Worm (Caenorhabditis elegans) whole organism, L4/young adult: Measurements from ENCODE around the gene faxc-2.

Experiments used
- W03F9.2 ChIP-seq: fragments of 150-350 bp; optimal IDR thresholded peaks from 2 replicates; lab custom pipeline; 2014; ENCODE audit warnings: missing biosample characterization, missing genetic modification characterization
- dao-5 ChIP-seq: sonication (generic microtip); optimal IDR thresholded peaks from 2 replicates; lab custom pipeline; 2016; ENCODE audit warnings: missing genotype, missing genetic modification characterization, moderate library complexity, missing compliant biosample characterization
- him-1 ChIP-seq: sonication (generic microtip); optimal IDR thresholded peaks from 2 replicates; lab custom pipeline; 2016; ENCODE audit warnings: missing genotype, missing genetic modification reagents, missing genetic modification characterization, missing compliant biosample characterization

Gene faxc-2

ce11 chrII:13325290-13325689 is 16.2 kb downstream of the faxc-2 start:
- TF ChIP-seq dao-5 (tag; lab: Kevin White, UChicago) (no peak), W03F9.2 (tag; lab: Kevin White, UChicago) (no peak), him-1 (tag; lab: Kevin White, UChicago) (no peak)

ce11 chrII:13326478-13326877 is 17.4 kb downstream of the faxc-2 start:
- no peak for TF ChIP-seq him-1 (tag; lab: Kevin White, UChicago)
- no peak for TF ChIP-seq dao-5 (tag; lab: Kevin White, UChicago)
- TF ChIP-seq W03F9.2 (tag; lab: Kevin White, UChicago), result no peak

- no peak for TF ChIP-seq W03F9.2 (tag; lab: Kevin White, UChicago)
- no peak for TF ChIP-seq dao-5 (tag; lab: Kevin White, UChicago)
- no peak for TF ChIP-seq him-1 (tag; lab: Kevin White, UChicago)
Observed at ce11 chrII:13330359-13330758, 21.3 kb downstream of the faxc-2 start, which contains the start of gene sam-10. Gene sam-10 (minus strand): TSS chrII:13330525.

ce11 chrII:13333103-13333764 is 24.1 kb downstream of the faxc-2 start:
- TF ChIP-seq dao-5 (tag; lab: Kevin White, UChicago) (no peak), W03F9.2 (tag; lab: Kevin White, UChicago) (no peak), him-1 (tag; lab: Kevin White, UChicago) (no peak)

- TF ChIP-seq dao-5 (tag; lab: Kevin White, UChicago) (no peak), him-1 (tag; lab: Kevin White, UChicago) (peak; percentile 91), W03F9.2 (tag; lab: Kevin White, UChicago) (peak; percentile 13)
Observed at ce11 chrII:13334966-13335698, 26.0 kb downstream of the faxc-2 start.

- TF ChIP-seq dao-5 (tag; lab: Kevin White, UChicago) (no peak), W03F9.2 (tag; lab: Kevin White, UChicago) (no peak), him-1 (tag; lab: Kevin White, UChicago) (no peak)
Observed at ce11 chrII:13337959-13338358, 28.9 kb downstream of the faxc-2 start, which contains the start of gene mrpl-20. Gene mrpl-20 (plus strand): TSS chrII:13338281.

ce11 chrII:13339984-13340383 is 30.9 kb downstream of the faxc-2 start:
- TF ChIP-seq dao-5 (tag; lab: Kevin White, UChicago), result no peak
- TF ChIP-seq W03F9.2 (tag; lab: Kevin White, UChicago), result no peak

- TF ChIP-seq him-1 (tag; lab: Kevin White, UChicago), result no peak
- no peak for TF ChIP-seq dao-5 (tag; lab: Kevin White, UChicago)
- TF ChIP-seq W03F9.2 (tag; lab: Kevin White, UChicago), result no peak
Observed at ce11 chrII:13341320-13341719, 32.2 kb downstream of the faxc-2 start.

ce11 chrII:13356092-13356491 is 47.0 kb downstream of the faxc-2 start, which contains the start of gene dmsr-3:
Gene dmsr-3 (minus strand): TSS chrII:13356192.
- TF ChIP-seq dao-5 (tag; lab: Kevin White, UChicago), result no peak
- TF ChIP-seq W03F9.2 (tag; lab: Kevin White, UChicago), result no peak
- no peak for TF ChIP-seq him-1 (tag; lab: Kevin White, UChicago)
